Worm (Caenorhabditis elegans) whole organism, midembryonic: ENCODE results near the gene nhr-111.

ENCODE experiments used
- klf-2 ChIP-seq: fragments of 200-800 bp; sonication (Bioruptor generic); conservative IDR thresholded peaks from 2 replicates; pipeline ENCODE4 v1.3.6; 2022; ENCODE audit warnings: missing genetic modification reagents, missing genetic modification characterization, missing compliant biosample characterization
- ztf-23 ChIP-seq: fragments of 200-800 bp; sonication (Bioruptor generic); IDR thresholded peaks from 2 replicates; pipeline ENCODE4 v1.3.6; 2022; ENCODE audit warnings: missing genetic modification reagents, missing genetic modification characterization, missing compliant biosample characterization
- ztf-29 ChIP-seq: fragments of 200-800 bp; sonication (Bioruptor generic); IDR thresholded peaks from 2 replicates; pipeline ENCODE4 v1.3.6; 2022; ENCODE audit warnings: missing genetic modification reagents, missing genetic modification characterization, missing compliant biosample characterization

DNA sequence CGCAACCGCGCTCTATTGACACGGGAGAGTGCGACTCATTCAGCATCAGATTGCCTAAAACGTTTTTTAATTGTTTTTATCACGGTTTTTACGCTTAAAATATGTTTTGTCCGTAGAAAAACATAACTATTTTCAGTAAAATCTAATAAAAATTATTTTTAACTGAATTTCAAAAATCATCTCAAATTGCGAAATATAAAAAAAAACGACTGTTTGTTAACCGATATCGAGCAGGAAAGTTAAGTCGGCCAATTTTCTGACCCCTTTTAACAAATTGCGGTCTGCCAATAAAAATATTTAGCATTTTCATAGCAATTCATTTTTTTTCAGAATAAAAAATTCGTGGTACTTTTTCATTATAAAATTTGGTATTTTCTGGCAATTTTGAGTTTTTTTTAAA, 4.1 kb downstream of the nhr-111 start:
- TF ChIP-seq ztf-23 (GFP tag; lab: Robert Waterston, UW) (no peak), klf-2 (no peak), ztf-29 (GFP tag; lab: Robert Waterston, UW) (no peak)
